Fruit fly (Drosophila melanogaster) Kc167 (cell line): ENCODE results near the gene Pgant35A.

Experiments
- Myc ChIP-seq: fragments of >200 bp; optimal IDR thresholded peaks from 2 replicates; lab custom pipeline; 2017; ENCODE audit warnings: missing external identifiers
- Sin3A ChIP-seq: fragments of >200 bp; optimal IDR thresholded peaks from 2 replicates; lab custom pipeline; 2018; ENCODE audit warnings: missing external identifiers
- h ChIP-seq: fragments of >200 bp; optimal IDR thresholded peaks from 3 replicates; lab custom pipeline; 2018; ENCODE audit warnings: missing external identifiers
- insv ChIP-seq: fragments of >200 bp; optimal IDR thresholded peaks from 3 replicates; lab custom pipeline; 2018; ENCODE audit warnings: missing external identifiers
- psq ChIP-seq: fragments of >200 bp; optimal IDR thresholded peaks from 2 replicates; lab custom pipeline; 2017; ENCODE audit warnings: missing external identifiers
- ttk ChIP-seq: sonication (Bioruptor generic); optimal IDR thresholded peaks from 2 replicates; lab custom pipeline; 2017; ENCODE audit warnings: missing external identifiers

- no peak for TF ChIP-seq Sin3A (lab: Kevin White, UChicago)
- TF ChIP-seq h (lab: Kevin White, UChicago): no peak
- TF ChIP-seq psq (lab: Kevin White, UChicago): no peak
- TF ChIP-seq ttk (lab: Kevin White, UChicago): no peak
- no peak for TF ChIP-seq insv (lab: Kevin White, UChicago)
- TF ChIP-seq Myc (lab: Kevin White, UChicago): no peak
Measured at dm6 chr2L:14358780-14359462, at the start of gene Pgant35A.
